Fruit fly (Drosophila melanogaster) whole organism, embryonic: ENCODE measurements around the gene CG8135.
A peak's percentile ranks its signal among the peaks of the same experiment; 100 is the strongest.

ENCODE experiments used
- ATbp ChIP-seq: fragments of 200-800 bp; sonication (Bioruptor generic); optimal IDR thresholded peaks from 2 replicates; lab custom pipeline; 2017; ENCODE audit warnings: missing biosample characterization, mild to moderate bottlenecking, missing genetic modification characterization, missing genetic modification reagents
- Asciz ChIP-seq: fragments of 200-800 bp; sonication (Bioruptor generic); optimal IDR thresholded peaks from 2 replicates; lab custom pipeline; 2017; ENCODE audit warnings: missing biosample characterization, mild to moderate bottlenecking, missing genetic modification characterization, missing genetic modification reagents
- Blimp-1 ChIP-seq: fragments of 200-800 bp; sonication (Bioruptor generic); optimal IDR thresholded peaks from 3 replicates; lab custom pipeline; 2018; ENCODE audit warnings: missing biosample characterization, missing genetic modification characterization, mild to moderate bottlenecking, moderate library complexity, missing genetic modification reagents
- CG10209 ChIP-seq: fragments of 200-800 bp; sonication (Bioruptor generic); optimal IDR thresholded peaks from 3 replicates; lab custom pipeline; 2017; ENCODE audit warnings: missing biosample characterization, mild to moderate bottlenecking, missing genetic modification characterization, missing genetic modification reagents
- CG13296 ChIP-seq: fragments of 200-800 bp; sonication (Bioruptor generic); optimal IDR thresholded peaks from 3 replicates; lab custom pipeline; 2018; ENCODE audit warnings: missing biosample characterization, mild to moderate bottlenecking, missing genetic modification characterization
- CG15514 ChIP-seq: fragments of 200-800 bp; sonication (Bioruptor generic); optimal IDR thresholded peaks from 3 replicates; lab custom pipeline; 2017; ENCODE audit warnings: missing biosample characterization, missing genetic modification characterization, mild to moderate bottlenecking, moderate library complexity, missing genetic modification reagents
- CG16815 ChIP-seq: fragments of 200-800 bp; sonication (Bioruptor generic); optimal IDR thresholded peaks from 3 replicates; lab custom pipeline; 2017; ENCODE audit warnings: missing biosample characterization, mild to moderate bottlenecking, missing genetic modification characterization
- CG17359 ChIP-seq: fragments of 200-800 bp; sonication (Bioruptor generic); optimal IDR thresholded peaks from 3 replicates; lab custom pipeline; 2018; ENCODE audit warnings: missing biosample characterization, mild to moderate bottlenecking, missing genetic modification characterization, moderate library complexity
- CG17385 ChIP-seq: fragments of 200-800 bp; sonication (Bioruptor generic); optimal IDR thresholded peaks from 3 replicates; lab custom pipeline; 2018; ENCODE audit warnings: missing biosample characterization, mild to moderate bottlenecking, missing genetic modification characterization
- CG17568 ChIP-seq: fragments of 200-800 bp; sonication (Bioruptor generic); optimal IDR thresholded peaks from 2 replicates; lab custom pipeline; 2018; ENCODE audit warnings: missing biosample characterization, mild to moderate bottlenecking, missing genetic modification characterization, moderate library complexity
- CG17829 ChIP-seq: fragments of 200-800 bp; optimal IDR thresholded peaks from 2 replicates; lab custom pipeline; 2019; ENCODE audit warnings: missing biosample characterization, mild to moderate bottlenecking, missing genetic modification characterization, moderate library complexity
- CG18599 ChIP-seq: fragments of 200-800 bp; sonication (Bioruptor generic); optimal IDR thresholded peaks from 3 replicates; lab custom pipeline; 2017; ENCODE audit warnings: missing biosample characterization, missing genetic modification characterization, mild to moderate bottlenecking, moderate library complexity, missing genetic modification reagents
- CG18764 ChIP-seq: fragments of 200-800 bp; sonication (Bioruptor generic); optimal IDR thresholded peaks from 3 replicates; lab custom pipeline; 2016; ENCODE audit warnings: missing biosample characterization, missing genetic modification characterization
- CG2875 ChIP-seq: fragments of 200-800 bp; sonication (Bioruptor generic); optimal IDR thresholded peaks from 2 replicates; lab custom pipeline; 2017; ENCODE audit warnings: missing biosample characterization, mild to moderate bottlenecking, missing genetic modification characterization, missing genetic modification reagents
- CG31388 ChIP-seq: fragments of 200-800 bp; sonication (Bioruptor generic); optimal IDR thresholded peaks from 2 replicates; lab custom pipeline; 2016; ENCODE audit warnings: missing biosample characterization, missing genetic modification characterization
- CG3281 ChIP-seq: fragments of 200-800 bp; sonication (Bioruptor generic); optimal IDR thresholded peaks from 3 replicates; lab custom pipeline; 2017; ENCODE audit warnings: missing biosample characterization, mild to moderate bottlenecking, missing genetic modification characterization
- CG33557 ChIP-seq: fragments of 200-800 bp; sonication (Bioruptor generic); optimal IDR thresholded peaks from 2 replicates; lab custom pipeline; 2019; ENCODE audit warnings: missing biosample characterization, mild to moderate bottlenecking, missing genetic modification characterization, moderate library complexity
- CG3995 ChIP-seq: fragments of 200-800 bp; sonication (Bioruptor generic); optimal IDR thresholded peaks from 3 replicates; lab custom pipeline; 2016; ENCODE audit warnings: missing biosample characterization, missing genetic modification characterization
- CG6813 ChIP-seq: fragments of 200-800 bp; sonication (Bioruptor generic); optimal IDR thresholded peaks from 2 replicates; lab custom pipeline; 2017; ENCODE audit warnings: missing biosample characterization, missing genetic modification characterization, mild to moderate bottlenecking, moderate library complexity, missing genetic modification reagents
- CG7786 ChIP-seq: fragments of 200-800 bp; sonication (Bioruptor generic); optimal IDR thresholded peaks from 2 replicates; lab custom pipeline; 2016; ENCODE audit warnings: missing biosample characterization, missing genetic modification characterization
- E2f2 ChIP-seq: fragments of 200-800 bp; sonication (Bioruptor generic); IDR thresholded peaks from 2 replicates; pipeline ENCODE4 v1.3.6; 2022; ENCODE audit warnings: missing biosample characterization, missing genetic modification characterization
- Ets97D ChIP-seq: fragments of 200-800 bp; sonication (Bioruptor generic); optimal IDR thresholded peaks from 3 replicates; lab custom pipeline; 2016; ENCODE audit warnings: missing biosample characterization, missing genetic modification characterization
- HHEX ChIP-seq: fragments of 200-800 bp; sonication (Bioruptor generic); optimal IDR thresholded peaks from 3 replicates; lab custom pipeline; 2017; ENCODE audit warnings: missing biosample characterization, mild to moderate bottlenecking, missing genetic modification characterization, missing genetic modification reagents
- MTF-1 ChIP-seq: fragments of 200-800 bp; sonication (Bioruptor generic); optimal IDR thresholded peaks from 2 replicates; lab custom pipeline; 2018; ENCODE audit warnings: missing biosample characterization, mild to moderate bottlenecking, missing genetic modification characterization, borderline replicate concordance
- Nf-YB ChIP-seq: fragments of 200-800 bp; sonication (Bioruptor generic); optimal IDR thresholded peaks from 3 replicates; lab custom pipeline; 2019; ENCODE audit warnings: missing biosample characterization, mild to moderate bottlenecking, missing genetic modification characterization, moderate library complexity
- Nf-YC ChIP-seq: fragments of 200-800 bp; optimal IDR thresholded peaks from 3 replicates; lab custom pipeline; 2019; ENCODE audit warnings: missing biosample characterization, mild to moderate bottlenecking, missing genetic modification characterization, moderate library complexity
- Sry-δ ChIP-seq: fragments of 200-800 bp; sonication (Bioruptor generic); optimal IDR thresholded peaks from 2 replicates; lab custom pipeline; 2016; ENCODE audit warnings: missing biosample characterization, missing genetic modification characterization
- Vsx1 ChIP-seq: fragments of 200-800 bp; sonication (Bioruptor generic); optimal IDR thresholded peaks from 2 replicates; lab custom pipeline; 2017; ENCODE audit warnings: missing biosample characterization, mild to moderate bottlenecking, missing genetic modification characterization, missing genetic modification reagents
- Xbp1 ChIP-seq: fragments of 200-800 bp; sonication (Bioruptor generic); optimal IDR thresholded peaks from 3 replicates; lab custom pipeline; 2016; ENCODE audit warnings: missing biosample characterization, mild to moderate bottlenecking, missing genetic modification characterization
- ac ChIP-seq: fragments of 200-800 bp; sonication (Bioruptor generic); optimal IDR thresholded peaks from 3 replicates; lab custom pipeline; 2017; ENCODE audit warnings: missing biosample characterization, mild to moderate bottlenecking, missing genetic modification characterization
- ase ChIP-seq: fragments of 200-800 bp; sonication (Bioruptor generic); IDR thresholded peaks from 3 replicates; pipeline ENCODE4 v1.3.6; 2022; ENCODE audit warnings: missing biosample characterization, missing genetic modification characterization
- cas ChIP-seq: fragments of 200-800 bp; sonication (Bioruptor generic); IDR thresholded peaks from 2 replicates; pipeline ENCODE4 v1.3.6; 2022; ENCODE audit warnings: missing biosample characterization, missing genetic modification characterization
- caup ChIP-seq: fragments of 200-800 bp; sonication (Bioruptor generic); optimal IDR thresholded peaks from 3 replicates; lab custom pipeline; 2017; ENCODE audit warnings: missing biosample characterization, mild to moderate bottlenecking, missing genetic modification characterization, moderate library complexity; ENCODE audit not compliant: severe bottlenecking
- cg ChIP-seq: fragments of 200-800 bp; sonication (Bioruptor generic); optimal IDR thresholded peaks from 3 replicates; lab custom pipeline; 2019; ENCODE audit warnings: missing biosample characterization, mild to moderate bottlenecking, missing genetic modification characterization, moderate library complexity
- cwo ChIP-seq: fragments of 200-800 bp; sonication (Bioruptor generic); optimal IDR thresholded peaks from 3 replicates; lab custom pipeline; 2017; ENCODE audit warnings: missing biosample characterization, missing genetic modification characterization, mild to moderate bottlenecking, moderate library complexity, missing genetic modification reagents
- dmrt11E ChIP-seq: fragments of 200-800 bp; sonication (Bioruptor generic); optimal IDR thresholded peaks from 3 replicates; lab custom pipeline; 2018; ENCODE audit warnings: missing biosample characterization, mild to moderate bottlenecking, missing genetic modification characterization, moderate library complexity
- exex ChIP-seq: fragments of 200-800 bp; sonication (Bioruptor generic); optimal IDR thresholded peaks from 4 replicates; lab custom pipeline; 2018; ENCODE audit warnings: missing biosample characterization, mild to moderate bottlenecking, missing genetic modification characterization, moderate library complexity
- grn ChIP-seq: fragments of 200-800 bp; sonication (Bioruptor generic); optimal IDR thresholded peaks from 3 replicates; lab custom pipeline; 2017; ENCODE audit warnings: missing biosample characterization, missing genetic modification characterization
- gsb-n ChIP-seq: fragments of 200-800 bp; sonication (Bioruptor generic); optimal IDR thresholded peaks from 3 replicates; lab custom pipeline; 2018; ENCODE audit warnings: missing biosample characterization, mild to moderate bottlenecking, missing genetic modification characterization
- lilli ChIP-seq: fragments of 200-800 bp; sonication (Bioruptor generic); optimal IDR thresholded peaks from 3 replicates; lab custom pipeline; 2016; ENCODE audit warnings: missing biosample characterization, missing genetic modification characterization
- lola ChIP-seq, 3 experiments: fragments of >200 bp in 2 of 3; fragments of 200-800 bp in 1 of 3; sonication (Bioruptor generic) in 1 of 3; optimal IDR thresholded peaks; 2 replicates each; lab custom pipeline; 2017 to 2019; ENCODE audit warnings: missing biosample characterization in 3 of 3, missing genetic modification characterization in 3 of 3, mild to moderate bottlenecking in 1 of 3, moderate library complexity in 1 of 3
- luna ChIP-seq: fragments of 200-800 bp; sonication (Bioruptor generic); optimal IDR thresholded peaks from 2 replicates; lab custom pipeline; 2016; ENCODE audit warnings: missing biosample characterization, missing genetic modification characterization
- pan ChIP-seq, 4 experiments: fragments of >200 bp in 3 of 4; fragments of 200-800 bp in 1 of 4; sonication (Bioruptor generic) in 1 of 4; optimal IDR thresholded peaks in 3 of 4; IDR thresholded peaks in 1 of 4; 2 replicates each; pipeline versions ENCODE4 v1.3.6 to Lab custom; 2017 to 2022; ENCODE audit warnings: missing biosample characterization in 2 of 4, missing genetic modification characterization in 2 of 4, mixed read lengths in 1 of 4
- run ChIP-seq: fragments of 200-800 bp; sonication (Bioruptor generic); optimal IDR thresholded peaks from 3 replicates; lab custom pipeline; 2018; ENCODE audit warnings: missing biosample characterization, mild to moderate bottlenecking, missing genetic modification characterization
- sens ChIP-seq: fragments of 200-800 bp; sonication (Bioruptor generic); peaks from one replicate; lab custom pipeline; 2016; ENCODE audit warnings: missing biosample characterization, missing genetic modification characterization
- sisA ChIP-seq: fragments of 200-800 bp; sonication (Bioruptor generic); IDR thresholded peaks from 2 replicates; pipeline ENCODE4 v1.3.6; 2022; ENCODE audit warnings: missing biosample characterization, missing genetic modification characterization
- slbo ChIP-seq: fragments of 200-800 bp; sonication (Bioruptor generic); IDR thresholded peaks from 2 replicates; pipeline ENCODE4 v1.3.6; 2022; ENCODE audit warnings: missing biosample characterization, missing genetic modification characterization
- sob ChIP-seq: fragments of 200-800 bp; sonication (Bioruptor generic); IDR thresholded peaks from 2 replicates; pipeline ENCODE4 v1.3.6; 2022; ENCODE audit warnings: missing biosample characterization, missing genetic modification characterization
- tio ChIP-seq: fragments of 200-800 bp; sonication (Bioruptor generic); optimal IDR thresholded peaks from 2 replicates; lab custom pipeline; 2017; ENCODE audit warnings: missing biosample characterization, missing genetic modification characterization, inconsistent platforms

CG8135 gene

DNA sequence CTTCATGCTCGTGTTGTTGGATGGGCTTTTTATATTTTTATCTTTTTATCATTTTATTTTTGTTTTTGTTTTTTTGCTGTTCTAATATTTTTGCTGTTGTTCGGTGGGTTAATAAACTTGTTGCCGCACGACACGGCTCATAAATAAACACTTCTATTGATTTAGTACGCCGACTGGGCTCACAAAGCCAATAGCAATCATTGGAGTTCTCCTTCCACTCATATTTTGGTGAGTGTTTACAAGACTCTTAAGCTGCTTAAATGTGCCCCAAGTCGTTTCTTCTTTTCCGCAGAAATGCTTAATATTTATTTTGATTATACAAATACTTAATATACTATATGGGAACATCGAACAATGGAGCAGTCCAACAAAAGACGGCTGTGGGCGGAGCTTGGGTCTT is 14.0 kb upstream of the CG8135 start (continued):
- TF ChIP-seq CG18764 (no peak), ac (GFP tag; lab: Kevin White, UChicago) (no peak), CG13296 (GFP tag; lab: Kevin White, UChicago) (peak; percentile 18), cas (GFP tag; lab: Robert Waterston, UW) (no peak), CG17385 (no peak), CG3995 (GFP tag; lab: Kevin White, UChicago) (no peak), Nf-YB (GFP tag; lab: Kevin White, UChicago) (peak; percentile 39), HHEX (GFP tag; lab: Kevin White, UChicago) (peak; percentile 43), Blimp-1 (GFP tag; lab: Kevin White, UChicago) (peak; percentile 18), CG6813 (GFP tag; lab: Kevin White, UChicago) (peak; percentile 51), Vsx1 (GFP tag; lab: Kevin White, UChicago) (peak; percentile 63), CG2875 (GFP tag; lab: Kevin White, UChicago) (peak; percentile 25), ase (GFP tag; lab: Robert Waterston, UW) (no peak), CG15514 (GFP tag; lab: Kevin White, UChicago) (peak; percentile 51), MTF-1 (GFP tag; lab: Kevin White, UChicago) (peak; percentile 57), CG17359 (no peak), exex (tag; lab: Kevin White, UChicago) (peak; percentile 24), pan (optimal IDR thresholded peaks at IDR 0.05; lab: Kevin White, UChicago) (no peak), pan (GFP tag; optimal IDR thresholded peaks at IDR 0.05 in 1 of 2, IDR thresholded peaks at IDR 0.05 in 1 of 2) (peak in 1 of 2 experiments; percentile 5), Xbp1 (GFP tag; lab: Kevin White, UChicago) (no peak), lilli (GFP tag; lab: Kevin White, UChicago) (no peak), CG18599 (GFP tag; lab: Kevin White, UChicago) (peak; percentile 22), Nf-YC (tag; lab: Kevin White, UChicago) (peak; percentile 41), CG3281 (peak; percentile 40), CG17568 (peak; percentile 46), CG16815 (GFP tag; lab: Kevin White, UChicago) (no peak), slbo (no peak), lola (GFP tag; optimal IDR thresholded peaks at IDR 0.05; lab: Kevin White, UChicago) (no peak), run (tag; lab: Kevin White, UChicago) (no peak), cwo (GFP tag; lab: Kevin White, UChicago) (no peak), CG33557 (peak; percentile 51), gsb-n (tag; lab: Kevin White, UChicago) (peak; percentile 34), E2f2 (GFP tag; lab: Robert Waterston, UW) (0 out of 2 replicates have a peak, but pooled peaks have one; percentile 9), ATbp (GFP tag; lab: Kevin White, UChicago) (peak; percentile 50), CG7786 (GFP tag; lab: Kevin White, UChicago) (no peak), luna (GFP tag; lab: Kevin White, UChicago) (no peak), sob (GFP tag; lab: Robert Waterston, UW) (no peak), caup (GFP tag; lab: Kevin White, UChicago) (peak; percentile 54)
- TF ChIP-seq, all 482 proteins: peak for 56

- TF ChIP-seq Sry-δ (GFP tag; lab: Kevin White, UChicago) (no peak), sisA (GFP tag; lab: Robert Waterston, UW) (no peak), grn (GFP tag; lab: Kevin White, UChicago) (peak; percentile 20), dmrt11E (tag; lab: Kevin White, UChicago) (no peak), sens (peak; percentile 53), CG31388 (GFP tag; lab: Kevin White, UChicago) (no peak), tio (GFP tag; lab: Kevin White, UChicago) (no peak), E2f2 (GFP tag; lab: Robert Waterston, UW) (no peak), Asciz (no peak), Ets97D (GFP tag; lab: Kevin White, UChicago) (no peak), CG17829 (tag; lab: Kevin White, UChicago) (no peak), CG10209 (GFP tag; lab: Kevin White, UChicago) (no peak), cg (GFP tag; lab: Kevin White, UChicago) (no peak), Vsx1 (GFP tag; lab: Kevin White, UChicago) (peak; percentile 3)
These were observed 11.8 kb upstream of the CG8135 start for dm6 chr3R:9392421-9392820.
